Worm (Caenorhabditis elegans) whole organism, L4 larva: ENCODE data around the gene F20B6.10.
A peak's percentile ranks its signal among the peaks of the same experiment; 100 is the strongest.

ENCODE experiments used
- D1046.2 ChIP-seq: fragments of 200-800 bp; sonication (Bioruptor generic); IDR thresholded peaks from 2 replicates; pipeline ENCODE4 v1.3.6; 2022; ENCODE audit warnings: missing genetic modification characterization, missing compliant biosample characterization
- F37D6.2 ChIP-seq: sonication (generic microtip); optimal IDR thresholded peaks from 2 replicates; lab custom pipeline; 2016; ENCODE audit warnings: mild to moderate bottlenecking, missing genetic modification characterization, missing compliant biosample characterization
- F49E8.2 ChIP-seq: sonication (generic microtip); optimal IDR thresholded peaks from 2 replicates; lab custom pipeline; 2016; ENCODE audit warnings: missing compliant biosample characterization, mild to moderate bottlenecking, missing genetic modification characterization, borderline replicate concordance
- aha-1 ChIP-seq: fragments of 150-350 bp; peaks from one replicate; lab custom pipeline; 2014; ENCODE audit warnings: missing biosample characterization, missing genetic modification characterization
- ama-1 ChIP-seq: fragments of 150-350 bp; optimal IDR thresholded peaks from 2 replicates; lab custom pipeline; 2014; ENCODE audit warnings: inconsistent platforms, mixed read lengths
- ceh-20 ChIP-seq: fragments of 200-800 bp; sonication (Bioruptor generic); IDR thresholded peaks from 2 replicates; pipeline ENCODE4 v1.3.6; 2022; ENCODE audit warnings: missing genetic modification reagents, missing genetic modification characterization, missing compliant biosample characterization
- ctbp-1 ChIP-seq: fragments of 200-800 bp; sonication (Bioruptor generic); IDR thresholded peaks from 2 replicates; pipeline ENCODE4 v1.3.6; 2022; ENCODE audit warnings: missing genetic modification reagents, missing genetic modification characterization, missing compliant biosample characterization
- daf-16 ChIP-seq, 3 experiments: sonication (generic microtip); optimal IDR thresholded peaks; 2 replicates each; lab custom pipeline; 2016 to 2017; ENCODE audit warnings: missing genetic modification characterization in 3 of 3, missing genetic modification reagents in 3 of 3, mild to moderate bottlenecking in 2 of 3, missing compliant biosample characterization in 2 of 3, missing biosample characterization in 1 of 3, moderate library complexity in 1 of 3
- dmd-6 ChIP-seq: fragments of 200-800 bp; sonication (Bioruptor generic); IDR thresholded peaks from 2 replicates; pipeline ENCODE4 v1.3.6; 2022; ENCODE audit warnings: missing genetic modification reagents, missing genetic modification characterization, missing compliant biosample characterization
- dmd-8 ChIP-seq: fragments of 200-800 bp; sonication (Bioruptor generic); IDR thresholded peaks from 2 replicates; pipeline ENCODE4 v1.3.6; 2022; ENCODE audit warnings: missing genetic modification characterization, missing compliant biosample characterization
- dpl-1 ChIP-seq: fragments of 150-350 bp; optimal IDR thresholded peaks from 2 replicates; lab custom pipeline; 2014; ENCODE audit warnings: missing biosample characterization, missing genetic modification reagents, missing genetic modification characterization
- dve-1 ChIP-seq: sonication (generic microtip); optimal IDR thresholded peaks from 2 replicates; lab custom pipeline; 2017; ENCODE audit warnings: antibody characterized with exemption, mild to moderate bottlenecking, missing genetic modification characterization, missing compliant biosample characterization; ENCODE audit not compliant: insufficient read depth
- fos-1 ChIP-seq: fragments of 150-350 bp; optimal IDR thresholded peaks from 2 replicates; lab custom pipeline; 2014; ENCODE audit warnings: missing biosample characterization, missing genetic modification characterization
- hif-1 ChIP-seq, 2 experiments: sonication (generic microtip); optimal IDR thresholded peaks; 2 replicates each; lab custom pipeline; 2016 to 2017; ENCODE audit warnings: missing compliant biosample characterization in 2 of 2, missing genetic modification characterization in 2 of 2, missing genetic modification reagents in 2 of 2, missing genotype in 2 of 2, mild to moderate bottlenecking in 1 of 2
- hlh-11 ChIP-seq: fragments of 200-800 bp; sonication (Bioruptor generic); optimal IDR thresholded peaks from 2 replicates; lab custom pipeline; 2018; ENCODE audit warnings: mild to moderate bottlenecking, missing genetic modification characterization, missing compliant biosample characterization
- hlh-30 ChIP-seq: sonication (generic microtip); optimal IDR thresholded peaks from 2 replicates; lab custom pipeline; 2017; ENCODE audit warnings: antibody characterized with exemption, mild to moderate bottlenecking, missing genetic modification characterization, missing compliant biosample characterization; ENCODE audit not compliant: insufficient read depth
- hmg-1.1 ChIP-seq: fragments of 200-800 bp; sonication (Bioruptor generic); IDR thresholded peaks from 2 replicates; pipeline ENCODE4 v1.3.6; 2022; ENCODE audit warnings: missing genetic modification reagents, missing genetic modification characterization, missing compliant biosample characterization
- lin-13 ChIP-seq: fragments of 150-350 bp; optimal IDR thresholded peaks from 2 replicates; lab custom pipeline; 2014; ENCODE audit warnings: missing biosample characterization, missing genetic modification reagents, missing genetic modification characterization
- lin-39 ChIP-seq: fragments of 150-350 bp; optimal IDR thresholded peaks from 2 replicates; lab custom pipeline; 2014; ENCODE audit warnings: missing biosample characterization, missing genetic modification reagents, missing genetic modification characterization
- lsy-2 ChIP-seq, 2 experiments: fragments of 150-350 bp in 1 of 2; sonication (generic microtip) in 1 of 2; optimal IDR thresholded peaks; 2 replicates each; lab custom pipeline; 2014 to 2017; ENCODE audit warnings: missing biosample characterization in 2 of 2, missing genetic modification characterization in 2 of 2
- madf-5 ChIP-seq, 2 experiments: fragments of 200-800 bp; sonication (Bioruptor generic); IDR thresholded peaks; 2 replicates each; pipeline ENCODE4 v1.3.6; 2022; ENCODE audit warnings: missing compliant biosample characterization in 2 of 2, missing genetic modification characterization in 2 of 2
- madf-9 ChIP-seq: fragments of 200-800 bp; sonication (Bioruptor generic); conservative IDR thresholded peaks from 2 replicates; pipeline ENCODE4 v1.3.6; 2022; ENCODE audit warnings: missing genetic modification reagents, missing genetic modification characterization, missing compliant biosample characterization
- mep-1 ChIP-seq: fragments of 150-350 bp; sonication (generic microtip); optimal IDR thresholded peaks from 3 replicates; lab custom pipeline; 2014; ENCODE audit warnings: missing biosample characterization, missing genetic modification characterization
- mes-2 ChIP-seq: sonication (generic microtip); optimal IDR thresholded peaks from 2 replicates; lab custom pipeline; 2016; ENCODE audit warnings: missing genotype, mild to moderate bottlenecking, missing genetic modification characterization, missing compliant biosample characterization; ENCODE audit not compliant: poor library complexity, severe bottlenecking
- mxl-3 ChIP-seq: fragments of 200-800 bp; sonication (Bioruptor generic); optimal IDR thresholded peaks from 2 replicates; lab custom pipeline; 2018; ENCODE audit warnings: mild to moderate bottlenecking, missing genetic modification characterization, missing compliant biosample characterization
- nhr-102 ChIP-seq: sonication (generic microtip); optimal IDR thresholded peaks from 2 replicates; lab custom pipeline; 2016; ENCODE audit warnings: mild to moderate bottlenecking, missing genetic modification characterization, moderate library complexity, missing compliant biosample characterization
- nhr-28 ChIP-seq: fragments of 150-350 bp; optimal IDR thresholded peaks from 2 replicates; lab custom pipeline; 2014; ENCODE audit warnings: missing biosample characterization, missing genetic modification characterization
- nhr-41 ChIP-seq: fragments of 200-800 bp; sonication (Bioruptor generic); IDR thresholded peaks from 2 replicates; pipeline ENCODE4 v1.3.6; 2022; ENCODE audit warnings: missing genetic modification reagents, missing genetic modification characterization, missing compliant biosample characterization
- nhr-42 ChIP-seq: fragments of 200-800 bp; sonication (Bioruptor generic); IDR thresholded peaks from 2 replicates; pipeline ENCODE4 v1.3.6; 2022; ENCODE audit warnings: missing genetic modification characterization, missing compliant biosample characterization
- nhr-48 ChIP-seq: sonication (generic microtip); optimal IDR thresholded peaks from 2 replicates; lab custom pipeline; 2016; ENCODE audit warnings: mild to moderate bottlenecking, missing genetic modification characterization, missing compliant biosample characterization
- nhr-6 ChIP-seq: fragments of 150-350 bp; optimal IDR thresholded peaks from 2 replicates; lab custom pipeline; 2014; ENCODE audit warnings: missing biosample characterization, missing genetic modification characterization
- rbr-2 ChIP-seq: sonication (generic microtip); optimal IDR thresholded peaks from 2 replicates; lab custom pipeline; 2016; ENCODE audit warnings: missing genotype, missing genetic modification characterization, missing compliant biosample characterization
- saeg-2 ChIP-seq: fragments of 200-800 bp; sonication (Bioruptor generic); IDR thresholded peaks from 2 replicates; pipeline ENCODE4 v1.3.6; 2022; ENCODE audit warnings: missing genetic modification reagents, missing genetic modification characterization, missing compliant biosample characterization
- unc-62 ChIP-seq, 3 experiments: fragments of 150-350 bp in 1 of 3; sonication (generic microtip); optimal IDR thresholded peaks in 2 of 3; peaks in 1 of 3; 1 replicate in 1 of 3; 2 replicates in 2 of 3; lab custom pipeline; 2014 to 2017; ENCODE audit warnings: missing biosample characterization in 3 of 3, missing genetic modification characterization in 3 of 3, missing genetic modification reagents in 3 of 3, missing genotype in 1 of 3
- ztf-7 ChIP-seq: fragments of 150-350 bp; optimal IDR thresholded peaks from 2 replicates; lab custom pipeline; 2014; ENCODE audit warnings: missing biosample characterization, missing genetic modification characterization

The F20B6.10 gene

ce11 chrX:4265283-4265907 lies 48.4 kb upstream of the F20B6.10 start, which contains the start of gene coel-1 (continued):
- TF ChIP-seq lsy-2 (tag; optimal IDR thresholded peaks at IDR 0.05; lab: Kevin White, UChicago): peak in 1 of 2 experiments; percentile 33
- TF ChIP-seq dve-1 (tag; lab: Kevin White, UChicago): peak; percentile 35
- no peak for TF ChIP-seq madf-5 (GFP tag; IDR thresholded peaks at IDR 0.05; lab: Robert Waterston, UW)
- TF ChIP-seq ceh-20 (GFP tag; lab: Robert Waterston, UW): no peak
- TF ChIP-seq hlh-30 (tag; lab: Kevin White, UChicago): peak; percentile 85
- TF ChIP-seq ctbp-1 (GFP tag; lab: Robert Waterston, UW): no peak

ce11 chrX:4263820-4264219 lies 46.8 kb upstream of the F20B6.10 start:
- TF ChIP-seq F49E8.2 (tag; lab: Kevin White, UChicago) (no peak), unc-62 (GFP tag; optimal IDR thresholded peaks at IDR 0.05 in 1 of 2; lab: Kevin White, UChicago) (peak in 1 of 2 experiments; percentile 90), unc-62 (tag; optimal IDR thresholded peaks at IDR 0.05; lab: Kevin White, UChicago) (no peak)

ce11 chrX:4260297-4260696 lies 43.3 kb upstream of the F20B6.10 start, which contains the start of gene C52B9.4:
TSS of gene C52B9.4 (plus strand) at chrX:4260652.
- TF ChIP-seq nhr-28 (tag; lab: Kevin White, UChicago): peak; percentile 27
- TF ChIP-seq nhr-41 (GFP tag; lab: Robert Waterston, UW): no peak
- TF ChIP-seq lsy-2 (tag; optimal IDR thresholded peaks at IDR 0.05; lab: Kevin White, UChicago): peak in 1 of 2 experiments; percentile 58
- 0 out of 2 replicates have a peak, but pooled peaks have one; percentile 42 for TF ChIP-seq nhr-42 (GFP tag; lab: Robert Waterston, UW)
- peak; percentile 41 for TF ChIP-seq hlh-30 (tag; lab: Kevin White, UChicago)
- peak; percentile 34 for TF ChIP-seq nhr-6 (tag; lab: Kevin White, UChicago)
- no peak for TF ChIP-seq madf-9
- TF ChIP-seq nhr-102 (tag; lab: Kevin White, UChicago): no peak
- TF ChIP-seq ztf-7: peak; percentile 11
- no peak for TF ChIP-seq fos-1
- peak; percentile 58 for TF ChIP-seq hlh-11
- TF ChIP-seq dve-1 (tag; lab: Kevin White, UChicago): peak; percentile 45
- TF ChIP-seq aha-1 (tag; lab: Kevin White, UChicago): peak; percentile 68
- no peak for TF ChIP-seq saeg-2 (GFP tag; lab: Robert Waterston, UW)
- TF ChIP-seq nhr-48 (tag; lab: Kevin White, UChicago): peak; percentile 85
- TF ChIP-seq dpl-1: peak; percentile 15
- TF ChIP-seq madf-5 (GFP tag; IDR thresholded peaks at IDR 0.05; lab: Robert Waterston, UW): no peak
- TF ChIP-seq dmd-6 (GFP tag; lab: Robert Waterston, UW): peak; percentile 60
- peak; percentile 28 for TF ChIP-seq mxl-3
- peak; percentile 45 for TF ChIP-seq rbr-2
- TF ChIP-seq daf-16 (GFP tag; optimal IDR thresholded peaks at IDR 0.05; lab: Kevin White, UChicago): no peak
- peak; percentile 58 for TF ChIP-seq daf-16 (tag; optimal IDR thresholded peaks at IDR 0.05; lab: Kevin White, UChicago)
- peak; percentile 32 for TF ChIP-seq mep-1 (tag; lab: Kevin White, UChicago)
- peak in 1 of 2 experiments; percentile 27 for TF ChIP-seq hif-1 (tag; optimal IDR thresholded peaks at IDR 0.05; lab: Kevin White, UChicago)
- peak; percentile 59 for TF ChIP-seq mes-2
- peak; percentile 76 for TF ChIP-seq hmg-1.1 (GFP tag; lab: Robert Waterston, UW)

ce11 chrX:4256761-4257160 lies 39.8 kb upstream of the F20B6.10 start, which contains the start of gene srv-6:
TSS of gene srv-6 (plus strand) at chrX:4257061.
- no peak for TF ChIP-seq hif-1 (tag; optimal IDR thresholded peaks at IDR 0.05; lab: Kevin White, UChicago)
- TF ChIP-seq dmd-8: no peak
- no peak for TF ChIP-seq ama-1 (lab: Kevin White, UChicago)
- TF ChIP-seq D1046.2 (GFP tag; lab: Robert Waterston, UW): no peak
- TF ChIP-seq lin-39 (tag; lab: Kevin White, UChicago): no peak
- no peak for TF ChIP-seq F37D6.2 (tag; lab: Kevin White, UChicago)
- TF ChIP-seq lin-13 (GFP tag; lab: Kevin White, UChicago): no peak
